Worm (Caenorhabditis elegans): ENCODE results near the gene ivns-1.

Gene ivns-1

DNA sequence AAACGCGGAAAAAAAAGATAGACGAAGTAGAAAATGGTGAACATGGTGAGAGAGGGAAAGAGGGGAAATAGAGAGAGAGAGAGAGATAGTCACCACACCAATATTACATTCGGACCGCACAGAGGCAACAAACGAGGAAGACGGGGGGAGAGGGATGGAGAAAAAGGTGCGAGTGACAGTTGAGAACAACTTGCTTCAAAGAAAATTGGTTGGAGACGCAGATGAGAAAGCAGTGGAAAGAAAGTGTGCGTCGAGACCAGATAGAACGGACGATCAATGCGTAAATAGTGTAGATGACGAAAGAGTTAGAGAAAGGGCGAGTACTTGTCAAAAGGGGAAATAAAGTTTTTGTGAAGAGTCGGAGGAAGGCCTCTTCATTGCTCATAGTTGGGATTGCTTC lies 36.2 kb upstream of the ivns-1 start:
- no peak for TF ChIP-seq ceh-82 (tag; optimal IDR thresholded peaks at IDR 0.05)
- TF ChIP-seq nhr-25 (tag; optimal IDR thresholded peaks at IDR 0.05): peak; percentile 81
- TF ChIP-seq skn-1 (tag; optimal IDR thresholded peaks at IDR 0.05): no peak
- no peak for TF ChIP-seq ztf-1 (GFP tag; conservative IDR thresholded peaks at IDR 0.05)
- TF ChIP-seq snpc-4 (tag; optimal IDR thresholded peaks at IDR 0.05): peak; percentile 38
- TF ChIP-seq sem-4 (tag; optimal IDR thresholded peaks at IDR 0.05): peak; percentile 87
- TF ChIP-seq nhr-129 (tag; optimal IDR thresholded peaks at IDR 0.05): peak; percentile 95
- TF ChIP-seq egl-27 (tag; optimal IDR thresholded peaks at IDR 0.05): peak; percentile 81
- peak; percentile 65 for TF ChIP-seq lin-11 (tag; optimal IDR thresholded peaks at IDR 0.05)
- peak; percentile 68 for TF ChIP-seq zag-1 (tag; optimal IDR thresholded peaks at IDR 0.05)
- TF ChIP-seq sma-3 (GFP tag; optimal IDR thresholded peaks at IDR 0.05): peak; percentile 71
- peak; percentile 57 for TF ChIP-seq lin-13 (GFP tag; optimal IDR thresholded peaks at IDR 0.05)
- TF ChIP-seq Y55F3AM.14 (GFP tag; optimal IDR thresholded peaks at IDR 0.05): no peak
- no peak for TF ChIP-seq ZK546.5 (tag; optimal IDR thresholded peaks at IDR 0.05)
- TF ChIP-seq unc-55 (GFP tag; optimal IDR thresholded peaks at IDR 0.05): peak; percentile 91
- TF ChIP-seq elt-3 (tag; optimal IDR thresholded peaks at IDR 0.05): no peak
- TF ChIP-seq sma-9 (GFP tag; optimal IDR thresholded peaks at IDR 0.05): peak; percentile 91
- no peak for TF ChIP-seq sma-9 (tag; optimal IDR thresholded peaks at IDR 0.05)
- TF ChIP-seq mdl-1 (tag; optimal IDR thresholded peaks at IDR 0.05): peak; percentile 51 to 62
- peak; percentile 12 for TF ChIP-seq alr-1 (tag; optimal IDR thresholded peaks at IDR 0.05)
- TF ChIP-seq aly-2 (tag; optimal IDR thresholded peaks at IDR 0.05): no peak
- TF ChIP-seq dmd-4 (tag; optimal IDR thresholded peaks at IDR 0.05): no peak
- TF ChIP-seq ama-1 (optimal IDR thresholded peaks at IDR 0.05): no peak
- TF ChIP-seq nhr-10 (tag; optimal IDR thresholded peaks at IDR 0.05): no peak
- peak; percentile 34 for TF ChIP-seq ceh-16 (tag; optimal IDR thresholded peaks at IDR 0.05)
- TF ChIP-seq mab-5 (tag; optimal IDR thresholded peaks at IDR 0.05): peak; percentile 83
- no peak for TF ChIP-seq nhr-77 (tag; optimal IDR thresholded peaks at IDR 0.05)
- no peak for TF ChIP-seq lin-39 (tag; optimal IDR thresholded peaks at IDR 0.05)
- TF ChIP-seq F13H6.1 (tag; optimal IDR thresholded peaks at IDR 0.05): peak; percentile 91
- TF ChIP-seq nhr-237 (tag; optimal IDR thresholded peaks at IDR 0.05): peak; percentile 15
- TF ChIP-seq ztf-4 (tag; optimal IDR thresholded peaks at IDR 0.05): peak; percentile 46
- peak; percentile 92 for TF ChIP-seq nhr-6 (tag; optimal IDR thresholded peaks at IDR 0.05)
- TF ChIP-seq R02D3.7 (tag; optimal IDR thresholded peaks at IDR 0.05): no peak
- TF ChIP-seq gmeb-1 (tag; optimal IDR thresholded peaks at IDR 0.05): peak; percentile 18
- TF ChIP-seq lsy-2 (tag; optimal IDR thresholded peaks at IDR 0.05): peak; percentile 39 to 78
- TF ChIP-seq C34F6.9 (tag; optimal IDR thresholded peaks at IDR 0.05): peak; percentile 78
- no peak for TF ChIP-seq elt-1 (tag; optimal IDR thresholded peaks at IDR 0.05)
- peak; percentile 79 for TF ChIP-seq blmp-1 (tag; optimal IDR thresholded peaks at IDR 0.05; ENCODE audit: insufficient read depth)
- TF ChIP-seq fos-1 (tag; optimal IDR thresholded peaks at IDR 0.05): peak; percentile 87
- TF ChIP-seq crh-2 (tag; optimal IDR thresholded peaks at IDR 0.05): peak; percentile 88
- TF ChIP-seq nhr-21 (tag; optimal IDR thresholded peaks at IDR 0.05): peak; percentile 70
- TF ChIP-seq unc-39 (tag; optimal IDR thresholded peaks at IDR 0.05): no peak

DNA sequence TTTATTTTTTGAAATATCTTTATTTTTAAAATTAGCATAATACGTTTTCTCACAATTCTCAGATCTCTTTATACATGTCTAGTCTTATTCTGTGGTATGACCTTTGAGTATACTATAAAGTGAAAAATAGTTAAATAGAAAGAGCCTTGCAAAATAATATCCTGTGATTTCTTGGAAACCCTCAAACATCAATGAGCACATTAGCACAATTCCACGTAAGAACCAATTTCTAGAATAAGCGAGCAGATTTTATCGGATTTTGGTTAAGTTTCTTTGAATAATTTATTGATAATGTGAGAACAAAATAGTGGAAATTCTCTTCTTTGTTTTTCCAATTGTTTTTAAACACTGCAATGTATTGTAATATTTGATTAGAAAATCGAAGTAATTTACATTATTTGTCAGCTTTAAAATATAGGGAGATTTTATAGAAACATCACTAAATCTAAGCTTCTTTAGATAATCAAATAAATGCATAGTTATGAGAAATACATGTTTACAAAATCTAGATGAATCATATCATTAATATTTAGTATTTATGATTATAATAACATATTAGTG lies 34.9 kb upstream of the ivns-1 start:
- TF ChIP-seq crh-2 (tag; optimal IDR thresholded peaks at IDR 0.05) (peak; percentile 11), mdl-1 (tag; optimal IDR thresholded peaks at IDR 0.05) (no peak), ceh-16 (tag; optimal IDR thresholded peaks at IDR 0.05) (no peak), nhr-6 (tag; optimal IDR thresholded peaks at IDR 0.05) (no peak), Y55F3AM.14 (GFP tag; optimal IDR thresholded peaks at IDR 0.05) (no peak), lsy-2 (tag; optimal IDR thresholded peaks at IDR 0.05) (peak in 1 of 2 experiments; percentile 33), nhr-237 (tag; optimal IDR thresholded peaks at IDR 0.05) (no peak), ztf-4 (tag; optimal IDR thresholded peaks at IDR 0.05) (no peak), peb-1 (tag; optimal IDR thresholded peaks at IDR 0.05) (no peak), nhr-10 (tag; optimal IDR thresholded peaks at IDR 0.05) (no peak)
